Fruit fly (Drosophila melanogaster) whole organism, embryonic: ENCODE results near the gene gish.
A peak's percentile ranks its signal among the peaks of the same experiment; 100 is the strongest.

Experiments
- BEAF-32 ChIP-seq: fragments of 200-800 bp; sonication (Bioruptor generic); optimal IDR thresholded peaks from 3 replicates; lab custom pipeline; 2017; ENCODE audit warnings: missing biosample characterization, missing genetic modification characterization, mild to moderate bottlenecking, moderate library complexity, missing genetic modification reagents
- Bdp1 ChIP-seq: fragments of 200-800 bp; sonication (Bioruptor generic); optimal IDR thresholded peaks from 3 replicates; lab custom pipeline; 2016; ENCODE audit warnings: missing biosample characterization, missing genetic modification characterization
- Bteb2 ChIP-seq: fragments of 200-800 bp; sonication (Bioruptor generic); optimal IDR thresholded peaks from 2 replicates; lab custom pipeline; 2016; ENCODE audit warnings: missing biosample characterization, missing genetic modification characterization
- CG10543 ChIP-seq: fragments of 200-800 bp; sonication (Bioruptor generic); optimal IDR thresholded peaks from 3 replicates; lab custom pipeline; 2017; ENCODE audit warnings: missing biosample characterization, mild to moderate bottlenecking, missing genetic modification characterization, moderate library complexity
- CG10959 ChIP-seq: fragments of 200-800 bp; sonication (Bioruptor generic); IDR thresholded peaks from 2 replicates; pipeline ENCODE4 v1.3.6; 2022; ENCODE audit warnings: missing biosample characterization, missing genetic modification characterization
- CG11560 ChIP-seq: fragments of 200-800 bp; sonication (Bioruptor generic); IDR thresholded peaks from 3 replicates; pipeline ENCODE4 v1.3.6; 2022; ENCODE audit warnings: missing biosample characterization, missing genetic modification characterization
- CG13424 ChIP-seq: fragments of 200-800 bp; sonication (Bioruptor generic); optimal IDR thresholded peaks from 2 replicates; lab custom pipeline; 2019; ENCODE audit warnings: missing biosample characterization, mild to moderate bottlenecking, missing genetic modification characterization, moderate library complexity
- CG15696 ChIP-seq: fragments of 200-800 bp; sonication (Bioruptor generic); optimal IDR thresholded peaks from 2 replicates; lab custom pipeline; 2019; ENCODE audit warnings: missing biosample characterization, mild to moderate bottlenecking, missing genetic modification characterization, moderate library complexity
- CG17361 ChIP-seq: fragments of 200-800 bp; sonication (Bioruptor generic); IDR thresholded peaks from 3 replicates; pipeline ENCODE4 v1.3.6; 2022; ENCODE audit warnings: missing biosample characterization, missing genetic modification characterization
- CG2120 ChIP-seq: fragments of 200-800 bp; sonication (Bioruptor generic); optimal IDR thresholded peaks from 3 replicates; lab custom pipeline; 2016; ENCODE audit warnings: missing biosample characterization, missing genetic modification characterization
- CG3065 ChIP-seq: fragments of 200-800 bp; sonication (Bioruptor generic); optimal IDR thresholded peaks from 2 replicates; lab custom pipeline; 2016; ENCODE audit warnings: missing biosample characterization, missing genetic modification characterization
- CG32532 ChIP-seq: fragments of 200-800 bp; sonication (Bioruptor generic); IDR thresholded peaks from 2 replicates; pipeline ENCODE4 v1.3.6; 2022; ENCODE audit warnings: missing biosample characterization, missing genetic modification characterization
- CG4820 ChIP-seq: fragments of 200-800 bp; sonication (Bioruptor generic); optimal IDR thresholded peaks from 3 replicates; lab custom pipeline; 2016; ENCODE audit warnings: missing biosample characterization, missing genetic modification characterization
- CG4854 ChIP-seq: fragments of 200-800 bp; sonication (Bioruptor generic); optimal IDR thresholded peaks from 2 replicates; lab custom pipeline; 2016; ENCODE audit warnings: missing biosample characterization, missing genetic modification characterization, inconsistent platforms
- CG5953 ChIP-seq: fragments of 200-800 bp; sonication (Bioruptor generic); IDR thresholded peaks from 2 replicates; pipeline ENCODE4 v1.3.6; 2022; ENCODE audit warnings: missing biosample characterization, missing genetic modification characterization
- CG6791 ChIP-seq: fragments of 200-800 bp; sonication (Bioruptor generic); IDR thresholded peaks from 3 replicates; pipeline ENCODE4 v1.3.6; 2022; ENCODE audit warnings: missing biosample characterization, missing genetic modification characterization; ENCODE audit not compliant: partially characterized antibody
- CG7786 ChIP-seq: fragments of 200-800 bp; sonication (Bioruptor generic); optimal IDR thresholded peaks from 2 replicates; lab custom pipeline; 2016; ENCODE audit warnings: missing biosample characterization, missing genetic modification characterization
- CG9215 ChIP-seq: fragments of 200-800 bp; sonication (Bioruptor generic); IDR thresholded peaks from 2 replicates; pipeline ENCODE4 v1.3.6; 2022; ENCODE audit warnings: missing biosample characterization, missing genetic modification characterization
- CG9727 ChIP-seq: fragments of 200-800 bp; sonication (Bioruptor generic); optimal IDR thresholded peaks from 3 replicates; lab custom pipeline; 2017; ENCODE audit warnings: missing biosample characterization, mild to moderate bottlenecking, missing genetic modification characterization
- CG9817 ChIP-seq: fragments of 200-800 bp; sonication (Bioruptor generic); optimal IDR thresholded peaks from 2 replicates; lab custom pipeline; 2018; ENCODE audit warnings: missing biosample characterization, mild to moderate bottlenecking, missing genetic modification characterization, moderate library complexity
- CoRest ChIP-seq: fragments of 200-800 bp; sonication (Bioruptor generic); optimal IDR thresholded peaks from 3 replicates; lab custom pipeline; 2018; ENCODE audit warnings: missing biosample characterization, mild to moderate bottlenecking, missing genetic modification characterization, moderate library complexity
- Dek ChIP-seq: fragments of 200-800 bp; sonication (Bioruptor generic); optimal IDR thresholded peaks from 3 replicates; lab custom pipeline; 2019; ENCODE audit warnings: missing biosample characterization, mild to moderate bottlenecking, missing genetic modification characterization, moderate library complexity
- Doc3 ChIP-seq: fragments of 200-800 bp; sonication (Bioruptor generic); IDR thresholded peaks from 3 replicates; pipeline ENCODE4 v1.3.6; 2022; ENCODE audit warnings: missing biosample characterization, missing genetic modification characterization; ENCODE audit not compliant: partially characterized antibody
- ERR ChIP-seq: fragments of 200-800 bp; sonication (Bioruptor generic); optimal IDR thresholded peaks from 2 replicates; lab custom pipeline; 2016; ENCODE audit warnings: missing biosample characterization, missing genetic modification characterization
- MESR4 ChIP-seq: fragments of 200-800 bp; sonication (Bioruptor generic); optimal IDR thresholded peaks from 2 replicates; lab custom pipeline; 2018; ENCODE audit warnings: missing biosample characterization, mild to moderate bottlenecking, missing genetic modification characterization, moderate library complexity
- Pdp1 ChIP-seq, 2 experiments: fragments of 200-800 bp; sonication (Bioruptor generic); optimal IDR thresholded peaks; 3 replicates each; lab custom pipeline; 2016; ENCODE audit warnings: missing biosample characterization in 2 of 2, missing genetic modification characterization in 2 of 2, mild to moderate bottlenecking in 1 of 2, moderate library complexity in 1 of 2
- Rfx ChIP-seq: fragments of 200-800 bp; sonication (Bioruptor generic); IDR thresholded peaks from 2 replicates; pipeline ENCODE4 v1.3.6; 2022; ENCODE audit warnings: missing biosample characterization, missing genetic modification characterization
- Sox102F ChIP-seq: fragments of 200-800 bp; sonication (Bioruptor generic); optimal IDR thresholded peaks from 2 replicates; lab custom pipeline; 2018; ENCODE audit warnings: missing biosample characterization, mild to moderate bottlenecking, missing genetic modification characterization, moderate library complexity
- Stat92E ChIP-seq, 3 experiments: fragments of >200 bp in 2 of 3; fragments of 200-800 bp in 1 of 3; sonication (Bioruptor generic) in 1 of 3; optimal IDR thresholded peaks; 2 replicates each; lab custom pipeline; 2017 to 2019; ENCODE audit warnings: missing biosample characterization in 3 of 3, missing genetic modification characterization in 3 of 3, mild to moderate bottlenecking in 1 of 3, moderate library complexity in 1 of 3
- TFAM ChIP-seq: fragments of 200-800 bp; sonication (Bioruptor generic); optimal IDR thresholded peaks from 2 replicates; lab custom pipeline; 2017; ENCODE audit warnings: missing biosample characterization, missing genetic modification characterization, inconsistent platforms
- ara ChIP-seq: fragments of 200-800 bp; sonication (Bioruptor generic); IDR thresholded peaks from 2 replicates; pipeline ENCODE4 v1.3.6; 2022; ENCODE audit warnings: missing biosample characterization, missing genetic modification characterization
- ash1 ChIP-seq: fragments of 200-800 bp; sonication (Bioruptor generic); optimal IDR thresholded peaks from 2 replicates; lab custom pipeline; 2018; ENCODE audit warnings: missing biosample characterization, mild to moderate bottlenecking, missing genetic modification characterization
- chif ChIP-seq, 2 experiments: fragments of 200-800 bp; sonication (Bioruptor generic); optimal IDR thresholded peaks; 3 replicates each; lab custom pipeline; 2016; ENCODE audit warnings: missing biosample characterization in 2 of 2, missing genetic modification characterization in 2 of 2
- chinmo ChIP-seq: fragments of 200-800 bp; sonication (Bioruptor generic); IDR thresholded peaks from 4 replicates; pipeline ENCODE4 v1.3.6; 2022; ENCODE audit warnings: missing biosample characterization, missing genetic modification characterization; ENCODE audit not compliant: partially characterized antibody
- dmrt11E ChIP-seq: fragments of 200-800 bp; sonication (Bioruptor generic); optimal IDR thresholded peaks from 3 replicates; lab custom pipeline; 2018; ENCODE audit warnings: missing biosample characterization, mild to moderate bottlenecking, missing genetic modification characterization, moderate library complexity
- dpn ChIP-seq, 2 experiments: fragments of 200-800 bp; sonication (Bioruptor generic); optimal IDR thresholded peaks; 3 replicates each; lab custom pipeline; 2016; ENCODE audit warnings: missing biosample characterization in 2 of 2, missing genetic modification characterization in 2 of 2
- ems ChIP-seq: fragments of 200-800 bp; sonication (Bioruptor generic); optimal IDR thresholded peaks from 3 replicates; lab custom pipeline; 2016; ENCODE audit warnings: missing biosample characterization, missing genetic modification characterization
- exex ChIP-seq: fragments of 200-800 bp; sonication (Bioruptor generic); optimal IDR thresholded peaks from 4 replicates; lab custom pipeline; 2018; ENCODE audit warnings: missing biosample characterization, mild to moderate bottlenecking, missing genetic modification characterization, moderate library complexity
- gce ChIP-seq: fragments of 200-800 bp; sonication (Bioruptor generic); IDR thresholded peaks from 3 replicates; pipeline ENCODE4 v1.3.6; 2022; ENCODE audit warnings: missing biosample characterization, missing genetic modification characterization
- h ChIP-seq: fragments of >200 bp; optimal IDR thresholded peaks from 2 replicates; lab custom pipeline; 2017
- luna ChIP-seq: fragments of 200-800 bp; sonication (Bioruptor generic); optimal IDR thresholded peaks from 2 replicates; lab custom pipeline; 2016; ENCODE audit warnings: missing biosample characterization, missing genetic modification characterization
- peb ChIP-seq: fragments of 200-800 bp; sonication (Bioruptor generic); IDR thresholded peaks from 2 replicates; pipeline ENCODE4 v1.3.6; 2022; ENCODE audit warnings: missing biosample characterization, missing genetic modification characterization
- ro ChIP-seq: fragments of 200-800 bp; sonication (Bioruptor generic); IDR thresholded peaks from 2 replicates; pipeline ENCODE4 v1.3.6; 2022; ENCODE audit warnings: missing biosample characterization, missing genetic modification characterization
- schlank ChIP-seq: fragments of 200-800 bp; sonication (Bioruptor generic); optimal IDR thresholded peaks from 2 replicates; lab custom pipeline; 2018; ENCODE audit warnings: missing biosample characterization, mild to moderate bottlenecking, missing genetic modification characterization
- sna ChIP-seq: fragments of 200-800 bp; sonication (Bioruptor generic); IDR thresholded peaks from 2 replicates; pipeline ENCODE4 v1.3.6; 2022; ENCODE audit warnings: missing biosample characterization, missing genetic modification characterization; ENCODE audit not compliant: partially characterized antibody
- sqz ChIP-seq: fragments of 200-800 bp; sonication (Bioruptor generic); optimal IDR thresholded peaks from 3 replicates; lab custom pipeline; 2018; ENCODE audit warnings: missing biosample characterization, mild to moderate bottlenecking, missing genetic modification characterization
- stc ChIP-seq: fragments of 200-800 bp; sonication (Bioruptor generic); IDR thresholded peaks from 2 replicates; pipeline ENCODE4 v1.3.6; 2022; ENCODE audit warnings: missing biosample characterization, missing genetic modification characterization
- vvl ChIP-seq: fragments of 200-800 bp; sonication (Bioruptor generic); IDR thresholded peaks from 2 replicates; pipeline ENCODE4 v1.3.6; 2022; ENCODE audit warnings: missing biosample characterization, missing genetic modification characterization
- yki ChIP-seq: fragments of >200 bp; optimal IDR thresholded peaks from 3 replicates; lab custom pipeline; 2018

The gish gene

DNA sequence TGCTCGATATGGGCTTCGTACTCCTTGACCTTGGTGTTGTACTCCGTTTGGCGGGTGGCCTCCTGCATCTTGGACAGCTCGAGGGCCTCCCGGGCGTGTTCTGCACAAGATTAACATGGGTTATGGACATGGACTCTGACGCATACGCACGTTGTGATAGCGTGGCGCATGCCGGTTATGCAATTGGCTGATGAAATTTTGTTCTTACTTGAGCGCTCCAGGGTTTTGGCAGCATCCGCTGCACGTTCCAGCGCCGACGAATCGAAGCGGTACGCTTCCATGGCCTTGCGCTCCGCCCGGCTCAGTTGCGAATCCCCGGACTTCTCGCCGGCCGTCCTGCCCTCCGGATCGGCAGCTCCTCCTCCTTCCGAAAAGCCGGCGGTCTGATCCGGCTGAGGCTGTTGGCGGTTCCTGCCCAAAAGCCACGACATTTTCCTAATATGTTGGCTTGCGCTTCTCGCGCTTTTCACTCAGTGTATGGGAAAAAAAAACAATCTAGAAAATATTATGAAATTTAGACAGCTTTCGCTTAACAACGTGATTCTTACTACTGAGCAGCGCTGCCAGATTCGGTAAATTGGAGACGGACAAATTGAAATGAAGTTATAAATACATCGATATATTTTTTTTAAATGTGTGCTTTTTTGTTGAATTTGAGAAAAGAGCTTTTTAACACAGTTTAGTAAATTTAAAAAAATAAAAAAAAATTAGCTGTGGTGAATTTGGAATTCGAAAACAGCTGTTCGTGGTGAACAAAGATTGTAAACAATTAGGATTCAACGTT lies 8.5 kb upstream of the gish start, which contains the start of the genes bor and asun (continued):
- TF ChIP-seq h (lab: Kevin White, UChicago) (no peak), CG6791 (GFP tag; lab: Robert Waterston, UW) (0 out of 3 replicates have a peak, but pooled peaks have one; percentile 20), Bdp1 (GFP tag; lab: Kevin White, UChicago) (no peak), exex (no peak), chinmo (GFP tag; lab: Robert Waterston, UW) (peak; percentile 65; the same call in 1 of the 4 replicates), CG5953 (GFP tag; lab: Robert Waterston, UW) (no peak), CG3065 (no peak), luna (GFP tag; lab: Kevin White, UChicago) (no peak), gce (GFP tag; lab: Robert Waterston, UW) (no peak), CG9727 (GFP tag; lab: Kevin White, UChicago) (peak; percentile 22), ems (GFP tag; lab: Kevin White, UChicago) (no peak), dmrt11E (tag; lab: Kevin White, UChicago) (peak; percentile 19), Rfx (GFP tag; lab: Robert Waterston, UW) (peak; percentile 46), Sox102F (GFP tag; lab: Kevin White, UChicago) (no peak), vvl (GFP tag; lab: Robert Waterston, UW) (peak; percentile 43; the same call in 1 of the 2 replicates), chif (GFP tag; optimal IDR thresholded peaks at IDR 0.05; lab: Kevin White, UChicago) (peak in 1 of 2 experiments; percentile 17), CG4820 (GFP tag; lab: Kevin White, UChicago) (no peak), Stat92E (GFP tag; optimal IDR thresholded peaks at IDR 0.05; lab: Kevin White, UChicago) (peak in 1 of 3 experiments; percentile 41), CG15696 (tag; lab: Kevin White, UChicago) (no peak), CG13424 (tag; lab: Kevin White, UChicago) (peak; percentile 12), CG4854 (GFP tag; lab: Kevin White, UChicago) (peak; percentile 4), MESR4 (GFP tag; lab: Kevin White, UChicago) (peak; percentile 68), Dek (tag; lab: Kevin White, UChicago) (peak; percentile 7), ash1 (GFP tag; lab: Kevin White, UChicago) (no peak), CG10543 (peak; percentile 23), ERR (GFP tag; lab: Kevin White, UChicago) (no peak), dpn (GFP tag; optimal IDR thresholded peaks at IDR 0.05; lab: Kevin White, UChicago) (peak; percentile 20 to 31), CG10959 (no peak), CG9215 (GFP tag; lab: Robert Waterston, UW) (no peak), stc (GFP tag; lab: Robert Waterston, UW) (no peak), sna (GFP tag; lab: Robert Waterston, UW) (peak; percentile 64), Bteb2 (peak; percentile 34), CG11560 (tag; lab: Robert Waterston, UW) (no peak), CoRest (no peak), sqz (GFP tag; lab: Kevin White, UChicago) (peak; percentile 92), CG7786 (GFP tag; lab: Kevin White, UChicago) (no peak), Doc3 (peak; percentile 69), ara (GFP tag; lab: Robert Waterston, UW) (peak; percentile 23; the same call in 1 of the 2 replicates), TFAM (GFP tag; lab: Kevin White, UChicago) (no peak), Pdp1 (GFP tag; optimal IDR thresholded peaks at IDR 0.05; lab: Kevin White, UChicago) (peak in 1 of 2 experiments; percentile 96), CG17361 (peak; percentile 31; the same call in 1 of the 3 replicates), schlank (tag; lab: Kevin White, UChicago) (no peak), yki (lab: Kevin White, UChicago) (no peak), CG32532 (peak; percentile 50; the same call in 1 of the 2 replicates), CG9817 (no peak), peb (GFP tag; lab: Robert Waterston, UW) (no peak), BEAF-32 (GFP tag; lab: Kevin White, UChicago) (peak; percentile 81), CG2120 (GFP tag; lab: Kevin White, UChicago) (peak; percentile 48), ro (GFP tag; lab: Robert Waterston, UW) (no peak)
